Fruit fly (Drosophila melanogaster): ENCODE results near the gene CG31441.

Gene CG31441

DNA sequence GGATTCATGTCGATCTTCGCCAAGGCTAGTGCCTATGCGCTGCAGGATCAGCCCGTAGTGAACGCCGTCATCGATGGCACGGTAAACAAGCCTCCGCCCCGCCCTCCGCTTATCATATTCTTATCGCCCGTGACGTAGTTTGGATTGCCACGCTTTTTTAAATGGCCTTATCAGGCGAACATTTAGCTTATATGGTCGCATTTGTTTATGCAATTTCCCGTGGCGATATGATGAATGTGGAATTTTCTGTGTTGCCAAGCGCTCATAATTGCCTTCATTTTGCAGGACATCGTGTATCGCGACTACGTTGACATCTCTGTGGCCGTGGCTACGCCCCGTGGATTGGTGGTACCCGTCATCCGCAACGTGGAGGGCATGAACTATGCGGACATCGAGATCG is 9.7 kb downstream of the CG31441 start:
- no peak for TF ChIP-seq CG17801 (GFP tag; optimal IDR thresholded peaks at IDR 0.05; ENCODE audit: partially characterized antibody)

DNA sequence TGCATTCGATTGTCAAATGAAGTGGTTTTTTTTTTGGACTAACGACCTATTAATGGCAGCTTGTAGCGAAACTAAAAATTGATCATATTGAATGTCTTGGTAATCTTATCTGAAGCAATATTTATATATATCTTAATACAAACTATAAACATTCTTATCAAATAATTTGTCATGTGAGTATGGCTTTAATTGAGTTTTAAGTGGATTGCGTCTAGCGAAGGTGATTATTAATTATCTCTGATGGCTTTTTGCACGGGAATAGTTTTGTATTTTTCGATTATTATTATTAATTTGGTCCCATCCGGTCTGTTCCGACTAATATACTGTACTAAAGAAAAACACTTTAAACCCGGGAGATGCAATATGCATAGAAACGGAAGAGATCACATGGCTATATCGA is 10.8 kb downstream of the CG31441 start:
- no peak for TF ChIP-seq CG17801 (GFP tag; optimal IDR thresholded peaks at IDR 0.05; ENCODE audit: partially characterized antibody)

DNA sequence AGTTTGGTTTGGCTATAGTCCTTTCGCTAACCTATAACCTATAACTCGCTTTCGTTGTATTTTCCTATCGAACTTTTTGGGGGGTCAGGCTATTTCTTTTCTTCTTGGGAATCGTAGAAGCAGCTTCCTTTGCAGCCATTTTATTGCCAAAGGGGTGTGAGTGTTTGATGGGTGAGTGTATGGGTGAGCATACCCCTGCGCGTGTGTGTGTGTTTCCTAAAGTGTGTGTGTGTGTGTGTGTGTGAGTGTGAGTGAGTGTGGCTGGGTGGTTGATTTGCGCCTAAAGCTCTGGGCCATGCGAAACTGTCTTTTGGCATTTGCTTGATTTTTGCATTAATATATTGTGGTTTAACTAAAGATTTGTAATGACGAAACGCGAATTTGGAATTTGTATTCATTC is 17.7 kb downstream of the CG31441 start:
- TF ChIP-seq CG17801 (GFP tag; optimal IDR thresholded peaks at IDR 0.05; ENCODE audit: partially characterized antibody) = no peak

DNA sequence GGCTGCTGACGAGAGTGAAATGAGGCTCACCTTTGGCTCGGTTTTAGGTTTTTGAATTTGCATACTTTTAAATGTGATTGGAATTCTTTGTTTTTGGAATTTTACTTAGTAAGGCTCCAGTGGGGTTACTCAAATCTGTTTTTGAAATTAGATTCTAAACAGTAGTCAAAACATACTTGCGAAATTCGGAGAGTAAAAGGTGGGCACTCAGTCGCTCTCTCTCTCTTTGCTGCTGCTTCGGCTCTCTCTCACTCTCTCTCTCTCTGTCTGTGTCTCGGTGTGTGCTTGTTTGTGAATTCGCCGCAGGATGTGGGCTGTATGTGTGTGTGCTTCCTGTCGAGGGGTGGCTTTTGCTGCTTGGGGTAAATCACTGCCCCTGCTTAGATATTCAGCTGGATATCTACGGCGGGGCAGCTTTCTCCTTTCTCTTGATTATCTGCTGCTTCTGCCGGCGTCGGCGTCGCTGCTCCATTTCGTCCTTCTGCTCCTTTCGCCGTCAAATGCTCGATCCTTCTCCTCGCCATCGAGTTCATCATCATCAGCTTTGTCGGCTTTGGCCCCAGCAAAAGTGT is 18.4 kb downstream of the CG31441 start:
- TF ChIP-seq CG17801 (GFP tag; optimal IDR thresholded peaks at IDR 0.05; ENCODE audit: partially characterized antibody) = no peak

DNA sequence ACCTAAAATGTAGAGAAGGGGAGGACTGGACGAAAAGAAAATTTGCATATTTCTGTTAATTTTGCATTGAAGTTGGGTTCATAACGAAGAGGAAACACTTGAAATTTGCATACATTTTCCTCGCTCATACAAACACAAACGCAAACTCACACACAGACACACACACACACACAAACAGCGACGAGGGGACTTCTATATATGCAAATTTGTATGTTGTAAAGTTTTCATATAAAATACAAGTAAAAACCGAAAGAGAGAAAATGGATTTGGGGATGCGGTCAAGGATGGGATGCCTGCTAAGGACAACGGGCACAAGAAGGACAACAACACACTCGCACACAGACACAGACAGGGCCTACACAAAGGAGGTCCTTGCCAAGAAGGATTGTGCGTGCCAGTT is 21.5 kb downstream of the CG31441 start:
- no peak for TF ChIP-seq CG17801 (GFP tag; optimal IDR thresholded peaks at IDR 0.05; ENCODE audit: partially characterized antibody)

DNA sequence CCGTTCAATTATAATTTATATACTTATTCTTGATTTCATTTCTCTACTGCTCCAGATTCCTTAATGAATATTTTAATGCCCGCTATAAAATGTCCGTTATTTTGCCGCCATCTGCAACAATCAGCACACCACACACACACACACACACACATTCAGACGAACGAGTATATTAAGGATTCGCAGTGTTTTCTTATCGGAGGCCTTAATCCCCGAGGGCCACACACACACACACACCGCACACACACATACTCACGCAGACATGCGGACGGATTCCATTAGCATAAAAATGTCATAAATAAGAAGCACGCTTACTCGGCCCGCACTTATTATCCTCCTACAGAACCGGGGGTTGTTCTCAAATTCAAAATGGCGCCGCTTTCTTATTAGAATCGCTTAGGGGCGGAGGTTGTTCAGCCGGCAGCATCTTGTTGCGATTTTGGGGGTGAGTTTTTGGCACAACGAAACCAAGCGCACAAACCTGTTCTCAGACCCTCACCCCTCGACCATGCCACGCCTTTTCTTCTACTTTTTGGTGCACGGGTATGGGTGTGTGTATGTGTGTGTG is 25.0 kb downstream of the CG31441 start:
- TF ChIP-seq CG17801 (GFP tag; optimal IDR thresholded peaks at IDR 0.05; ENCODE audit: partially characterized antibody) = no peak

DNA sequence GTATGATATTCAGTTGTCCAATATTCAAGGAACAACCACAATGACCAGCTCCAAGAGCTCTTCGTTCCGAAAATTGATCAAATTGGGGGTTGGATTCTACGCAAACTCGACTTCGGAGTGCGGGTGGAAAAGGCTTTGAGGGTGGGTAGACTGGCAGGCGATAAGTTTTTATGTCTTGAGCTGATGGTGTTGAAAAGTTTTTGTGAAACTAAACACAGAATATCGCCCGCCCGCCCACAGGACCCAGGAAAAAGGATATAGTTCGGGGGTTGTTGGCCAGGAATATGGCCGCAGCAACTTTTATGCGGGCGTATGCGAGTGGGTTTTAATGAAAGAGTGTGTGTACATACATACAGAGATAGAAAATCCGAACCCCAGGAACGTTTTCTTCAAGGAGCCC is 27.5 kb downstream of the CG31441 start:
- TF ChIP-seq CG17801 (GFP tag; optimal IDR thresholded peaks at IDR 0.05; ENCODE audit: partially characterized antibody) = no peak

DNA sequence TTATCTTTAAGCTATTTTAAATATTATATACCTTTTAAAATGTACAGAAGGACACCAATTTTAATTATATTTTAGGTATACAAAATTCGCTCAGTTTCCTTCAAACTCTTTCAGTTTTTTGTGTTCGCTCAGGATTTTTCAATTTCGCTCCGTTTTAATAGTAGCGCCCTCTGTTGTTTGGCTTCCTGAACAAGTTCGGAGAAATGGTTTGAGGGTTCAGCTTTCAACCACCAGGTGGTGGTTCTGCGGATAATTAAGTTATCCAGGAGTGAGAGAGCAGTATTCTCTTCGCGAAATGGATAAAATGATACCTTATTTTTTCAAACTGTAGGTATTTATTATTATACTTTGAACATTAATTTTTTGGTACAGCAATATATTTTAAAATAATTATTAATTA is 32.9 kb downstream of the CG31441 start:
- TF ChIP-seq CG17801 (GFP tag; optimal IDR thresholded peaks at IDR 0.05; ENCODE audit: partially characterized antibody) = no peak

DNA sequence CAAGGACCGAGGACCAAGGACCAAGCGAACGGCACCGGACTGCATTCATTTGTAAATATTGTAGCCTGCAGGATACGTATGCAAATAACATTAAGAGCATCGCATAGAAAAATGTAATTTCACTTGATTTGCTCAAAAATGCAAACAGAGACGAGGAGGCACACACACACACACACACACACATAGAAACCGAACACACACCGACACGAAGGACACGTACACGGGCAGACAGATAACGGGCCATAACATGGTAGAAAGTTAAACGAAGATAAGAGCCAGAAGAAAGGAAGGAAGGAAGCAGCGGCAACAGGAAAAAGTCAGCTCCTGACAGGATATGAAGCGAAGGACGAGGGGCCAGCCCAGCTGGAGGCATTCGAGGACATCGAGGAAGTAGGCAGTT is 34.5 kb downstream of the CG31441 start:
- TF ChIP-seq CG17801 (GFP tag; optimal IDR thresholded peaks at IDR 0.05; ENCODE audit: partially characterized antibody) = no peak

DNA sequence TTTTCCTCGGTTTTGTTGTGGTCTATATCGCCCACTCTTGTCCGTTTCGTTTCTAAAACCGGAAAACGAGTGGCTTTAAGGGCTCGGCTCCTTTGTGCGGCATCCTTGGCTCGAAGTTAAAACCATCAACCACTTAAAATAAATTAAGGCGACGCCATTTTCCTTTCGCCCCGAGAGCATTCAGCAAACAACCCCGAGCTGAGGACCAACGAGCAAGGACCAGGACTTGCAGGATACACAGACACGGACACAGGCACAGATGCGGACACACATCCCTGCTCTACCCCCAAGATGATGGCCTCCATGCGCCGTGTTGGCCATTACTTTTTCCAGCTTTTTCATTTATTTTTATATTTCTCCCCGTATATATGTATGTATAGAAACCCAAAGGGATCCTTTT is 36.6 kb downstream of the CG31441 start:
- TF ChIP-seq CG17801 (GFP tag; optimal IDR thresholded peaks at IDR 0.05; ENCODE audit: partially characterized antibody) = no peak

DNA sequence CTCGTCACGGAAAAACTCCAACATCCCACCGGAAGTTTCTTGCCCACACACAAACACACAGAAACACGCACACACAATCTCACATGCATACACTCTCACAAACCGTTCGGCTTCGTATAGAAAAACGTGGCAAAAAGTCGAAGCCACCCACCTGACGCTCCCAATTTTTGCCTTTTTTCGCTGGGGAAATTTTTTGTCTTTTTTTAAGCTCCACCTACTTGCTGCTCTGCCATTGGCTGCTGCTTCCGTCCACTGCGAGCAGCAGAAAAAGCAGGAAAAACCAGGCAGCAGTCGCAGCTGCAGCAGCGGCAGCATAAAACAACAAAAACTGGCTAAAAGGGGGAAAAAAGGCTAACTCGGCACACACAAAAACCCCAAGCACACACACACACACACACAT is 45.8 kb downstream of the CG31441 start:
- no peak for TF ChIP-seq CG17801 (GFP tag; optimal IDR thresholded peaks at IDR 0.05; ENCODE audit: partially characterized antibody)

DNA sequence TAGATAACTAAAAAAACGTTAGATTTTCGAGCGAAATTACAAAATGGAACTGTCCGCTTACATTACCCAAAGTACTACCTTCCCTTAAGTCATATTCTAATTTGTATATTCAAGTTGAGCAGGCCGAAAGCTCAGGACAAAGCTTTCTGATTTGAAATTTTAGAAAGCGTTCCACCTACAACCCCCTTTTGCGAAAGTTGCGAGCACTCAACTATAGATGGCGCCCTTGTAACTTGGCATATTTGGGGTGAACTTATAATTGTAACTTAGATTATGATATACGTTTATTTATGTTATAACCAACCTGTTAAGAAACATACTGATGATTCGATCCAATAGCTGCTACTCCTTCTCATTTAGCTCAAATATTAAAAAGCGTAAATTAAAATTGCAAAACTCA is 50.9 kb downstream of the CG31441 start:
- TF ChIP-seq CG17801 (GFP tag; optimal IDR thresholded peaks at IDR 0.05; ENCODE audit: partially characterized antibody) = no peak
